Worm (Caenorhabditis elegans) whole organism, L3 larva: ENCODE results near the gene ceh-39.
A peak's percentile ranks its signal among the peaks of the same experiment; 100 is the strongest.

Source experiments
- R02D3.7 ChIP-seq: fragments of 150-350 bp; optimal IDR thresholded peaks from 2 replicates; lab custom pipeline; 2014; ENCODE audit warnings: missing biosample characterization, missing genetic modification characterization
- elt-3 ChIP-seq, 3 experiments: fragments of 150-350 bp in 1 of 3; sonication (generic microtip) in 2 of 3; optimal IDR thresholded peaks; 2 replicates in 2 of 3; 4 replicates in 1 of 3; lab custom pipeline; 2014 to 2017; ENCODE audit warnings: missing biosample characterization in 3 of 3, missing genetic modification characterization in 3 of 3
- fkh-10 ChIP-seq: sonication (generic microtip); optimal IDR thresholded peaks from 2 replicates; lab custom pipeline; 2017; ENCODE audit warnings: missing biosample characterization, missing genetic modification reagents, missing genetic modification characterization
- nhr-12 ChIP-seq: fragments of 150-350 bp; optimal IDR thresholded peaks from 2 replicates; lab custom pipeline; 2014; ENCODE audit warnings: missing biosample characterization, missing genetic modification characterization
- nhr-77 ChIP-seq: fragments of 150-350 bp; optimal IDR thresholded peaks from 2 replicates; lab custom pipeline; 2014; ENCODE audit warnings: missing biosample characterization, missing genetic modification characterization
- pha-4 ChIP-seq: fragments of 150-350 bp; optimal IDR thresholded peaks from 2 replicates; lab custom pipeline; 2014; ENCODE audit warnings: missing biosample characterization, missing genetic modification reagents, missing genetic modification characterization
- ztf-11 ChIP-seq: fragments of 150-350 bp; optimal IDR thresholded peaks from 2 replicates; lab custom pipeline; 2014; ENCODE audit warnings: missing biosample characterization, missing genetic modification characterization

ce11 chrX:1888445-1889035 is 32.6 kb upstream of the ceh-39 start:
- TF ChIP-seq nhr-77 (tag; lab: Kevin White, UChicago) (no peak), elt-3 (tag; optimal IDR thresholded peaks at IDR 0.05; lab: Kevin White, UChicago) (no peak), fkh-10 (GFP tag; lab: Kevin White, UChicago) (no peak), R02D3.7 (peak; percentile 25), ztf-11 (no peak), pha-4 (tag; lab: Kevin White, UChicago) (peak; percentile 27), nhr-12 (tag; lab: Kevin White, UChicago) (no peak)
